Fruit fly (Drosophila melanogaster): ENCODE measurements around the gene Rpn9.

The Rpn9 gene

DNA sequence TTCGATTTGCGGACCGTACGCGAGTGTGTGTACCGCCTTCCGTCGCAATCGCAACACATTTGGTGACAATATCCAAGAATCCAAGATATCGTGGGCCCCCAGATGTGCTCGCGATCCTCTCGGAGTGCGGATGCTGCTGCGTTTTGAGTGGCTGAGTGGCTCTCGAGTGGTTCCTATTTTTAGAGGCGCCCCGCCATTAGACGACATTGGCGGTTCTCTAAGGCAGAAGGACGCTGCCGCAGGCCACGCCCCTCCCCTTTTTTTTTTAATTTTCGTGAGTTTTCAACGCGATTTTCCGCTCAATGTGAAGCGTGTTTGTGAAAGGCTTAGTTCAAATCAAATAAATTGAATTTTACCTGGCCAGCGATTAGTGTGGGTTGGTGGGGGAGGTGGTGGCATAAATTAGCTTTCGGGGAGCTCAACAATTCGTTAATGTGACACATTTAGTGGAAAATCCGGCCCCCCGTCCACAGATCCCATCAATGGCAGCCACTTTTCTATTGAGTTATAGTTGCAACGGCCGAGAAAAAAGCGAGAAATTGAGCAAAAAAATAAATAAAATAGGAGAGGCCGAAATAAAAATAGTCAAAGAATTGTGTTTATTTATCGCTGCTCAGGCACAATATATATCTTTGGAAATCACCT lies 14.8 kb downstream of the Rpn9 start, which contains the start of gene nau:
TSS of gene nau (minus strand) at position 61 of the 645 bp plus-strand sequence.
- no peak for TF ChIP-seq Sin3A (optimal IDR thresholded peaks at IDR 0.05)
- no peak for TF ChIP-seq insv (optimal IDR thresholded peaks at IDR 0.05)
- no peak for TF ChIP-seq ttk (optimal IDR thresholded peaks at IDR 0.05)
- no peak for TF ChIP-seq psq (optimal IDR thresholded peaks at IDR 0.05)
- TF ChIP-seq Myc (optimal IDR thresholded peaks at IDR 0.05): no peak
- no peak for TF ChIP-seq h (optimal IDR thresholded peaks at IDR 0.05)

DNA sequence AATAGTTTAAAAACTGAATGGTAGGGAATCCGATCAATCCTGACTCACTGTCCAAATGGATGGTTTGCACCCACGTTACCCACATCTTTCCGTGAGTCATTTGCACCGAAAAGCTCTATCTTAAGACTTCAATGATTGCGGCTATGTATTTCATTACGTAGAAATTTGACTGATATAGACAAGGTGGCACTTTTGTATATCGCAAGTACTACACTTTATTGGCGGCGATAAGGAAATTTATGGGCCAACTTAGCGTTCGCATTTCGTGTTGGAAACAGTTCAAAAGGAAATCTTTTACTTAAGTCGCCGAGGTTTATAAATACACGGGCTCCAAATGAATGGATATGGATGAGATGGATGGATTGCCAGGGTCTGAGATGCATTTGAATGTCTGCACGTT lies 18.4 kb downstream of the Rpn9 start:
- TF ChIP-seq insv (optimal IDR thresholded peaks at IDR 0.05) (no peak), h (optimal IDR thresholded peaks at IDR 0.05) (no peak), Myc (optimal IDR thresholded peaks at IDR 0.05) (no peak), psq (optimal IDR thresholded peaks at IDR 0.05) (no peak), ttk (optimal IDR thresholded peaks at IDR 0.05) (no peak), Sin3A (optimal IDR thresholded peaks at IDR 0.05) (no peak)

DNA sequence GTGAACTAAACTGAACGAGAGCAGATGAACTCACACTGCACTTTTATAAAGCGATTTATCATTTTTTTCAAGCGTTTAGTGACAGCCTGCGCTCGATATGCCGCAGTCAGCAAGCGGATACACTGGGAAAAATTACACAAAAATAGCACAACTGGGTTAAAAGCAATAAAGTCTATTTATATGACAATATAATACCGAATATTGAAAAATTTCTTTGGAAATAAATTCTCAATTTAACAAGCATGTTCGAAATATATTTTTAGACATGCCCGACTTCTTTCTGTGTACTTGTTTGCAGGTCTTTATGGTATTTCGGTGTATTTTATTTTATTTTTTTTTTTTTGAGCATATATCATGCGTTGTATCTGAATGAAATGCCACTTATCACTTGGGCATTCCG lies 19.4 kb downstream of the Rpn9 start:
- TF ChIP-seq insv (optimal IDR thresholded peaks at IDR 0.05) (no peak), Sin3A (optimal IDR thresholded peaks at IDR 0.05) (no peak), psq (optimal IDR thresholded peaks at IDR 0.05) (no peak), Myc (optimal IDR thresholded peaks at IDR 0.05) (no peak), h (optimal IDR thresholded peaks at IDR 0.05) (no peak), ttk (optimal IDR thresholded peaks at IDR 0.05) (no peak)

DNA sequence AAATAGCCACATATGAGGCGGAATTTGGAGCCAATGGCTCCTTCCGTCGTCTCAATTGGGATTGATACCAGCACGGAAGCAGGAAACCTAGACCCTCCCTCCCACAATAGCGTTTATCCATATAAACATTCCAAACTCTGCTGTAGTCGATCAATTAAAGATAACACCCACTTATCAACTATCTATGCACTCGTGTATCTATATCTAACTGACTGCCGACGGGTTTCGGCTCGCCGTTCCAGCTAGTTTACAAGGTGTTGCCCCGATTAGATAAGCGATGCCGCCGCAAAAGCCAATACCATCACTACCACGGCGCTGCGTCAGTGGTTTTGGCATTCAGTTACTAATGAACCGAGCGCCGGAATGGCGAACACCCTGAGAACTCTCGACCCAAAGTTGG lies 22.1 kb downstream of the Rpn9 start, which contains the start of gene CG10300:
TSS of gene CG10300 (plus strand) at position 333 of the 400 bp plus-strand sequence.
- no peak for TF ChIP-seq psq (optimal IDR thresholded peaks at IDR 0.05)
- no peak for TF ChIP-seq ttk (optimal IDR thresholded peaks at IDR 0.05)
- no peak for TF ChIP-seq insv (optimal IDR thresholded peaks at IDR 0.05)
- TF ChIP-seq Myc (optimal IDR thresholded peaks at IDR 0.05): no peak
- no peak for TF ChIP-seq h (optimal IDR thresholded peaks at IDR 0.05)
- no peak for TF ChIP-seq Sin3A (optimal IDR thresholded peaks at IDR 0.05)

DNA sequence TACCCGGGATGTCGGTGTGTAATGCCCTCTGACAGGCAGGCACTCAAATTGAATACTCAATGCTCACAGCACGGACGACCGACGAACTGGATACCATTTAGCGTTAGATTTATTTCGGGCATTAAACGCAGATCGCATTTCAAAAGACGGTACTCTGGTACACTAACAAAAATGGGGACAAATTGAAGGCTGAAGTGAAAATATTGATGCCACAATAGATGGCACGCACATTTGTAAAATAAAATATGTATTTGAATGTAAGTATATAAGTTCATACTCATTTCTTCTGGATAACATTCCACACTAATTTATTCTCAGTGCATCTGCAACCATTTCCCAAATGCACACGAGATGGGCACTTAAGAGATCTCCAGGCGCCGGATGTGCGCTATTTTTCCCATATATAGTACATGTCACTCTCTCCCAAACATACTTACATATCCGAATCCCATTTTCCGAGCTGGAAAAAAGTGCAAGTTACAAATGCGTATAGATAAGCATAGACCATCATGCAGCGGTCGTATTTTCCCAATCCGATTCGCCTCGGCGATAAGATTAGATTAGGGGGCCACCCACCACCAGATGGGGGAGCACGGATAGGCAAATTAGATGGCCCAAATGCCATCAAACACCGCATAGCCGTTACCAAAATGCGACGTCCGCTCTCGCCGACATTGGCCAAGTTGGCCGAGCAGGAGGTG lies 23.6 kb downstream of the Rpn9 start, which contains the start of gene CG10301:
TSS of gene CG10301 (plus strand) at position 651 of the 701 bp plus-strand sequence.
- TF ChIP-seq psq (optimal IDR thresholded peaks at IDR 0.05): no peak
- TF ChIP-seq h (optimal IDR thresholded peaks at IDR 0.05): no peak
- TF ChIP-seq Myc (optimal IDR thresholded peaks at IDR 0.05): no peak
- TF ChIP-seq Sin3A (optimal IDR thresholded peaks at IDR 0.05): no peak
- TF ChIP-seq ttk (optimal IDR thresholded peaks at IDR 0.05): no peak
- TF ChIP-seq insv (optimal IDR thresholded peaks at IDR 0.05): no peak

DNA sequence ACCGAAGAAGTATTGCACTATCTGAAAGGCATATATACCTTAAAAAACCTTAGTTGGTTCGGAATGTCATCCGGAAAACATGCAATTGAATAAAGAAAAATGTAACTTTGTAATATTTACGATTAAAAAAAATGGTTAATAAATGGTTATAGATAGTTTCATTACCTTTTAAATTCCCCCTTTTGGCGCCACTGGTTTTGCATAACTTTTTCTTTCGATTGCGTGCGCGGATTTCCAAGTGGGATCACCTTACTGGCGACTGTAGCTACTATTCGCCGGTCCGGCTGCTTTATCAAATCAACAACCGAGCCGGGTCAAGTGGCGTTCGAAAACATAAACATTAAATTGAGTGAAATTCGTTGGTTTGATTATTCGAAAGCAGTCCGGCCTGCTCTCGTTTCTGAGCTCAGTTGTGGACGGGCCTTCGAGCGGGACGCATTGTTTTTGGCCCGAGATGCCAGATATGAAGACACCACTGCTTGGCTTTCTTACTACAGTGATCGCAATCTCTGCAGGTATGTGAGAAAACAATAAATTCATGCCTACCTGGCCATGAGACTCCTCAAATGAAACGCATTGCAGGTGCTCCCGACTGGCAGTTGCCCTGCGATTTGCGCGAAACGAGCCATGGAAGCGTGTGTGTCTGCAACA lies 28.8 kb downstream of the Rpn9 start, which contains the start of gene Gba1b:
TSS of gene Gba1b (plus strand) at position 422 of the 651 bp plus-strand sequence.
- TF ChIP-seq Sin3A (optimal IDR thresholded peaks at IDR 0.05) (no peak), ttk (optimal IDR thresholded peaks at IDR 0.05) (no peak), Myc (optimal IDR thresholded peaks at IDR 0.05) (no peak), h (optimal IDR thresholded peaks at IDR 0.05) (no peak), insv (optimal IDR thresholded peaks at IDR 0.05) (no peak), psq (optimal IDR thresholded peaks at IDR 0.05) (no peak)

DNA sequence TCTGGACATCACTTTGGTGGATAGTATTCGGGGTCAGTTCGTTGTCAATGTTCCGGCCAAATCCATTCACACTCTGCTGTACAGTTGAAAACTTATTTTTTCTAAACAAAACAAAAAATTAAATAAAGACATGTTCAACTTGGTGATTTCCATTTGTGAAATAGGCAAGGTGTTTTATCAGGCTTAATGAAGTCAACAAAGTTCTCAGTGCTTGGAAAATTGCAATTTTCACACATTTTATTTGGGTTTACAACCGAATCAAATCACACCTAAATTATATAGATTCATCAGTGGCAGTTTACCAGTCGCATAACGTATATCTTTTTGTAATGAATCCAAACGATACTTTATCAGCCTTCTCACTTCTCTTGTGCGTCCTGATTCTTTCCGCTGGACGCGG lies 30.8 kb downstream of the Rpn9 start, which contains the start of gene Qsox4:
TSS of gene Qsox4 (plus strand) at position 301 of the 400 bp plus-strand sequence.
- TF ChIP-seq ttk (optimal IDR thresholded peaks at IDR 0.05) (no peak), Sin3A (optimal IDR thresholded peaks at IDR 0.05) (no peak), Myc (optimal IDR thresholded peaks at IDR 0.05) (no peak), psq (optimal IDR thresholded peaks at IDR 0.05) (no peak), insv (optimal IDR thresholded peaks at IDR 0.05) (no peak), h (optimal IDR thresholded peaks at IDR 0.05) (no peak)

DNA sequence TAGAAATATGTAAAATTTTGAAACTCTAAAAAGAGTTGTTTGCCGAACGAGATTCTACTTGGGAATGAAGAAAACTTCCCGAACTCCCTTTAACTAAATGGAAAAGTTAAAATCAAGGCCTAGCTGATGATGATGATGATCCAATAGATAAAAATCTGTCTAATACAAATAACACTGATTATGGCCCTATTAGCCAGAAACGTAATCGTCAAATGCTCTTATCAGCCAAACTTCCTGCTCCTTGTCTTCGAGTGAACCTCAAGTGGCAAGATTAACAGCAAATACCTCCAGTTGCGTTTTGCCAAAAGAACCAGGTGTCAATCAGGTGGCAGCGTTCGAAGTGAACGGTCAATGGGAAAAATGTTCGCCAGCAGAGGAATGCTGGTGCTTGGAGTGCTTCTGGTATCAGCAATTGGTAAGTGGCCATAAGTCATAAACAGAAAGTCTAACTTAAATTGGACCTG lies 32.9 kb downstream of the Rpn9 start, which contains the start of the genes CG31468 and Gba1a:
TSS of gene CG31468 (minus strand) at position 51 of the 464 bp plus-strand sequence.
TSS of gene Gba1a (plus strand) at position 318 of the 464 bp plus-strand sequence.
- TF ChIP-seq h (optimal IDR thresholded peaks at IDR 0.05) (no peak), Myc (optimal IDR thresholded peaks at IDR 0.05) (no peak), psq (optimal IDR thresholded peaks at IDR 0.05) (no peak), Sin3A (optimal IDR thresholded peaks at IDR 0.05) (no peak), ttk (optimal IDR thresholded peaks at IDR 0.05) (no peak), insv (optimal IDR thresholded peaks at IDR 0.05) (no peak)

DNA sequence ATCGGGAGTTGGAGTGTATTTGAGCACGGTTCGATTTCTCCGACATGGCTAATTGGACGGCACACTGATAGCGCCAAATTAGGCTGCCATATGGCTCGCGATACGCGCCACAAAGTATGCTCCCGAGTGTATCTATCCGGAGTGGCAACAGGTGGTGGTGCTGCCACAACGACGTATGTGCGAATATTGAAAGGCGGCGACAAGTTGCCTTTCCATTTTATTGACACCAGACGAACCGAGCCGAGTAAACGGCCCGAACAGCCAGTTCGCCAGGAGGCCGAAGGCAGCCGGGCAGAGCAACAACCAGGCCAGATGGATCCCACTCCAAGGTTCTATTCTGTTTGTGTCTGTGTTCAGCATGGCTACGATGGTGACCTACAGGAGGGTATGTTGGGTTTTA lies 34.4 kb downstream of the Rpn9 start, which contains the start of gene prt:
TSS of gene prt (minus strand) at position 193 of the 400 bp plus-strand sequence.
- TF ChIP-seq ttk (optimal IDR thresholded peaks at IDR 0.05) (no peak), Sin3A (optimal IDR thresholded peaks at IDR 0.05) (no peak), psq (optimal IDR thresholded peaks at IDR 0.05) (no peak), Myc (optimal IDR thresholded peaks at IDR 0.05) (no peak), h (optimal IDR thresholded peaks at IDR 0.05) (no peak), insv (optimal IDR thresholded peaks at IDR 0.05) (no peak)

DNA sequence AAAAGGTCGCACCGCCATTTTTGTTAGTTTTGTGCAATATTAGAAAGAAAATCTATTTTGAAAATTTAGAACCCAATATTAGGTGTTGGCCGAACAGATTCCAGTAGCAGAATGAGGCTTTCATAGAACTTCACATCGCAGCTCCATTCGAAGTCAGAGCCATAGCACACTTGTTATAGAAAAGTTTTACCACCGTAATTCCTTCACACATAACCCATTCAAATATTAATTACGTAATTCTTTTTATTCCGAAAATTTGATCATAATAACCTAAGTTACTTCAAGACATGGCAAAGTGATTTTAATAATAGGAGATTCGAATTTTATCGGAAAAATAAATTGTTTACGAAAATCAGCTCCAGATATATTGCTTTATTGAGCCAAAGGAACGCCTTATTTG lies 37.1 kb downstream of the Rpn9 start, which contains the start of gene CG10252:
TSS of gene CG10252 (minus strand) at position 101 of the 400 bp plus-strand sequence.
- TF ChIP-seq insv (optimal IDR thresholded peaks at IDR 0.05) (no peak), psq (optimal IDR thresholded peaks at IDR 0.05) (no peak), Sin3A (optimal IDR thresholded peaks at IDR 0.05) (no peak), h (optimal IDR thresholded peaks at IDR 0.05) (no peak), Myc (optimal IDR thresholded peaks at IDR 0.05) (no peak), ttk (optimal IDR thresholded peaks at IDR 0.05) (no peak)

DNA sequence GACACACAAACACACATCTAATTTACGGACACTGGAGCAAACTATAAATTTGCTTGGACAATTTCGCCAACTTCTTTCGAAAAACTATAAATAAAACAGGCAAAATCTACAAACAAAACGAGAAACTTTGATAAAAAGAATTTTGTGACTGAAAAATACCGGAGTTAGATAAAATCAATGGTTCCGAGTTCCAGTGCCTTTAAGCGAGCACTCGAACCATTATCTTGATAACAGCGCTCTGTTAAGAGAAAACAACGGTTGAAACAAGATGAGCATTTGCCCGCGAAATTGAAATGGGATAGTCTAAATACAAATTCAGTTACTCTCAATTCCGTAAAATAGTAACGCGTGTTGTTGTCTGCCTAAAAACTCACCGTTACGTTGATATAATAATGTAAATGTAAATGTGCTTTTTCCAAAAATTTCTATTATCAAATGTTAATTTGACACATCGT lies 38.7 kb downstream of the Rpn9 start, which contains the start of gene CG10254:
TSS of gene CG10254 (minus strand) at position 405 of the 455 bp plus-strand sequence.
- no peak for TF ChIP-seq insv (optimal IDR thresholded peaks at IDR 0.05)
- no peak for TF ChIP-seq psq (optimal IDR thresholded peaks at IDR 0.05)
- TF ChIP-seq ttk (optimal IDR thresholded peaks at IDR 0.05): no peak

Data from Kc167 (cell line).